Worm (Caenorhabditis elegans) whole organism, L4 larva: ENCODE data around the gene srt-49.
A peak's percentile ranks its signal among the peaks of the same experiment; 100 is the strongest.

ENCODE experiments used
- F37D6.2 ChIP-seq: sonication (generic microtip); optimal IDR thresholded peaks from 2 replicates; lab custom pipeline; 2016; ENCODE audit warnings: mild to moderate bottlenecking, missing genetic modification characterization, missing compliant biosample characterization
- T20F7.1 ChIP-seq: fragments of 200-800 bp; sonication (Bioruptor generic); optimal IDR thresholded peaks from 2 replicates; lab custom pipeline; 2018; ENCODE audit warnings: mild to moderate bottlenecking, missing genetic modification characterization, missing compliant biosample characterization
- aly-2 ChIP-seq: sonication (generic microtip); optimal IDR thresholded peaks from 2 replicates; lab custom pipeline; 2018; ENCODE audit warnings: missing biosample characterization, missing genetic modification characterization
- dpl-1 ChIP-seq: fragments of 150-350 bp; optimal IDR thresholded peaks from 2 replicates; lab custom pipeline; 2014; ENCODE audit warnings: missing biosample characterization, missing genetic modification reagents, missing genetic modification characterization
- fkh-10 ChIP-seq: fragments of 150-350 bp; optimal IDR thresholded peaks from 2 replicates; lab custom pipeline; 2014; ENCODE audit warnings: missing biosample characterization, missing genetic modification reagents, missing genetic modification characterization
- lin-13 ChIP-seq: fragments of 150-350 bp; optimal IDR thresholded peaks from 2 replicates; lab custom pipeline; 2014; ENCODE audit warnings: missing biosample characterization, missing genetic modification reagents, missing genetic modification characterization
- lin-29 ChIP-seq: fragments of 200-800 bp; sonication (Bioruptor generic); IDR thresholded peaks from 2 replicates; pipeline ENCODE4 v1.3.6; 2022; ENCODE audit warnings: missing genetic modification reagents, missing genetic modification characterization, missing compliant biosample characterization
- mep-1 ChIP-seq: fragments of 150-350 bp; sonication (generic microtip); optimal IDR thresholded peaks from 3 replicates; lab custom pipeline; 2014; ENCODE audit warnings: missing biosample characterization, missing genetic modification characterization
- skn-1 ChIP-seq: fragments of 150-350 bp; optimal IDR thresholded peaks from 2 replicates; lab custom pipeline; 2014; ENCODE audit warnings: missing biosample characterization, missing genetic modification characterization
- tra-1 ChIP-seq: fragments of 200-800 bp; sonication (Bioruptor generic); IDR thresholded peaks from 2 replicates; pipeline ENCODE4 v1.3.6; 2022; ENCODE audit warnings: missing genetic modification reagents, missing genetic modification characterization, missing compliant biosample characterization
- unc-130 ChIP-seq: sonication (generic microtip); optimal IDR thresholded peaks from 2 replicates; lab custom pipeline; 2016; ENCODE audit warnings: missing genetic modification reagents, missing genetic modification characterization, missing compliant biosample characterization
- vab-7 ChIP-seq: fragments of 200-800 bp; sonication (Bioruptor generic); IDR thresholded peaks from 2 replicates; pipeline ENCODE4 v1.3.6; 2022; ENCODE audit warnings: missing genetic modification reagents, missing genetic modification characterization, missing compliant biosample characterization
- zag-1 ChIP-seq: fragments of 150-350 bp; optimal IDR thresholded peaks from 2 replicates; lab custom pipeline; 2014; ENCODE audit warnings: missing biosample characterization, missing genetic modification characterization

DNA sequence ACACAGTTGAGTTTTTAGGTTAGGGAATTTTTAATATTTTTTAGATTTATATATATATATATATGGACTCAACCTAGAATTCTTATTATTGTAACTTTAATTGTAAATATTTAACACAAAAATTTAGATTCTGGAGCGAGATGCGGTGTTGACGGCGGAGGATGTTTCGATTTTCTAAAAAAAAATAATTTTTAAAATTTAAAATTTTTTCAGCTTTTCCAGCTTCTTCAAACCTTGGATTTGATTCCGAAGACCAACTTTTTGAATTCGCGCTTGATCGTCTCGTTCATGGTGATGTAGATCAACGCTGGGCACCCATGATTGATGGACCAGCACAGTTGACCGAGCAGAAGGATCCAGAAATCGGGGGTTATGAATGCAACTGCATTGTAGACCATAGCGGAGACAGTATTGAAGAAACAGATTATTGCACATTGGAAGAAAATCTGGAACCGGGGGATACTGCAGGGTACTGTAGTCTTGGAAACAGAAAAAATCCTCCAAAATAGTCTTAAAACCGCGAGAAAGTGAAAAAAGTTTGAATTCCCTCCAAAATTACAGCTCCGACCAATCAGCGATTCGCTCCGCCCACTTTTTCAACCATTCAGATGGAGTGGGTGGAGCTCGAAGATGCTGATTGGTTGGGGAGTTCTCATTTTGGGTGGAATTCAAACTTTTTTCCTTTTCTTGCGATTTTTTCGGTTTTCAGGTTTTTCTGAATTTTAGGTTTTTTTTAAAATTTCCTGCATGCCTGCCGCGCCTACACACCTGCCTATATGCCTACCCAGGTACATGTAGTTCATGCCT is 48.7 kb downstream of the srt-49 start:
- TF ChIP-seq zag-1 (tag; lab: Kevin White, UChicago) (no peak), skn-1 (tag; lab: Kevin White, UChicago) (no peak), tra-1 (GFP tag; lab: Robert Waterston, UW) (no peak), fkh-10 (GFP tag; lab: Kevin White, UChicago) (no peak), unc-130 (GFP tag; lab: Kevin White, UChicago) (peak; percentile 1), dpl-1 (GFP tag; lab: Kevin White, UChicago) (no peak), lin-29 (no peak), mep-1 (tag; lab: Kevin White, UChicago) (no peak), aly-2 (tag; lab: Kevin White, UChicago) (peak; percentile 92), T20F7.1 (no peak), F37D6.2 (no peak), lin-13 (GFP tag; lab: Kevin White, UChicago) (no peak), vab-7 (GFP tag; lab: Robert Waterston, UW) (peak; percentile 37; the same call in 1 of the 2 replicates)
